Worm (Caenorhabditis elegans): ENCODE data around the gene srv-5.

The srv-5 gene

DNA sequence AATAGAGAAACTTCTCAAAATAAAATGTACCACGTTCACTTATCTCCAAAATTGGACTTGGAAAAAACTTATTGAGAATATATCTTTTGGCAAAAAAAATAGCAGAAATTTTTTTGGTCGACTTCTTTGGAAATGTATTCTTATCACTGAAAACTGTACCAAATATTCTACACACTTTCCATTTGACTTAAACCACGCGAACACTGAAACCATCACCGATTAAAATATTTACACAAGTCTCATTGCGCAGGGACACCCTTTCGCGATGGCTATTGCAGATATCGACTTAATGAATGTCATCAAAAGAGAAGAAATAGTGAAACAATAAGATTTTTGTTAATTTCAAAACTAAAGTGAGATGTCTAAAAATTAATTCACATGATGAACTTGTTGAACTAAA is 43.7 kb upstream of the srv-5 start (continued):
- TF ChIP-seq K11D2.4 (GFP tag; IDR thresholded peaks at IDR 0.05), result peak; percentile 72
- TF ChIP-seq lin-26 (GFP tag; IDR thresholded peaks at IDR 0.05), result 0 out of 2 replicates have a peak, but pooled peaks have one; percentile 9
- no peak for TF ChIP-seq egl-44 (GFP tag; IDR thresholded peaks at IDR 0.05)
- no peak for TF ChIP-seq bed-1 (GFP tag; IDR thresholded peaks at IDR 0.05)
- no peak for TF ChIP-seq B0019.2 (GFP tag; conservative IDR thresholded peaks at IDR 0.05)
- no peak for TF ChIP-seq attf-5 (GFP tag; optimal IDR thresholded peaks at IDR 0.05)
- TF ChIP-seq sptf-2 (GFP tag; optimal IDR thresholded peaks at IDR 0.05), result no peak
- peak in 1 of 3 experiments; percentile 94 for TF ChIP-seq lin-35 (GFP tag; optimal IDR thresholded peaks at IDR 0.05)
- TF ChIP-seq hmg-20 (GFP tag; IDR thresholded peaks at IDR 0.05), result peak; percentile 81
- no peak for TF ChIP-seq F10E7.11 (tag; optimal IDR thresholded peaks at IDR 0.05)
- no peak for TF ChIP-seq attf-6 (GFP tag; IDR thresholded peaks at IDR 0.05)
- TF ChIP-seq lsl-1 (GFP tag; optimal IDR thresholded peaks at IDR 0.05), result no peak
- TF ChIP-seq nfyb-1 (GFP tag; IDR thresholded peaks at IDR 0.05), result peak; percentile 11; the same call in 1 of the 2 replicates
- TF ChIP-seq F52B5.7 (tag; optimal IDR thresholded peaks at IDR 0.05), result no peak
- no peak for TF ChIP-seq T26A5.8 (tag; optimal IDR thresholded peaks at IDR 0.05)
- peak; percentile 36 for TF ChIP-seq ceh-27 (GFP tag; optimal IDR thresholded peaks at IDR 0.05)
- peak; percentile 75 for TF ChIP-seq tlf-1 (GFP tag; optimal IDR thresholded peaks at IDR 0.05)
- peak; percentile 66 for TF ChIP-seq F23B12.7 (tag; optimal IDR thresholded peaks at IDR 0.05; ENCODE audit: insufficient read depth)
- TF ChIP-seq ztf-3 (GFP tag; optimal IDR thresholded peaks at IDR 0.05), result no peak
- TF ChIP-seq zim-3 (tag; optimal IDR thresholded peaks at IDR 0.05), result no peak
- no peak for TF ChIP-seq cebp-1 (GFP tag; IDR thresholded peaks at IDR 0.05)
- no peak for TF ChIP-seq cebp-1 (tag; optimal IDR thresholded peaks at IDR 0.05)
- no peak for TF ChIP-seq hsf-1 (GFP tag; IDR thresholded peaks at IDR 0.05)
- no peak for TF ChIP-seq ccch-3 (GFP tag; optimal IDR thresholded peaks at IDR 0.05)
- TF ChIP-seq him-1 (tag; optimal IDR thresholded peaks at IDR 0.05), result no peak
- TF ChIP-seq Y56A3A.18 (GFP tag; IDR thresholded peaks at IDR 0.05), result peak; percentile 74; the same call in 1 of the 2 replicates
- peak; percentile 89 for TF ChIP-seq ZK185.1 (tag; optimal IDR thresholded peaks at IDR 0.05; ENCODE audit: poor library complexity, severe bottlenecking)
- no peak for TF ChIP-seq madf-8 (GFP tag; conservative IDR thresholded peaks at IDR 0.05)
- TF ChIP-seq F22D6.2 (tag; optimal IDR thresholded peaks at IDR 0.05), result no peak
- peak; percentile 11; the same call in 1 of the 2 replicates for TF ChIP-seq dox-1 (GFP tag; IDR thresholded peaks at IDR 0.05)
- no peak for TF ChIP-seq ama-1 (optimal IDR thresholded peaks at IDR 0.05)
- peak in 1 of 2 experiments; percentile 37 for TF ChIP-seq ama-1 (GFP tag; optimal IDR thresholded peaks at IDR 0.05)
- peak; percentile 45; the same call in 1 of the 2 replicates for TF ChIP-seq rcor-1 (GFP tag; IDR thresholded peaks at IDR 0.05)
- TF ChIP-seq lir-1 (GFP tag; conservative IDR thresholded peaks at IDR 0.05), result no peak
- no peak for TF ChIP-seq somi-1 (GFP tag; optimal IDR thresholded peaks at IDR 0.05)

DNA sequence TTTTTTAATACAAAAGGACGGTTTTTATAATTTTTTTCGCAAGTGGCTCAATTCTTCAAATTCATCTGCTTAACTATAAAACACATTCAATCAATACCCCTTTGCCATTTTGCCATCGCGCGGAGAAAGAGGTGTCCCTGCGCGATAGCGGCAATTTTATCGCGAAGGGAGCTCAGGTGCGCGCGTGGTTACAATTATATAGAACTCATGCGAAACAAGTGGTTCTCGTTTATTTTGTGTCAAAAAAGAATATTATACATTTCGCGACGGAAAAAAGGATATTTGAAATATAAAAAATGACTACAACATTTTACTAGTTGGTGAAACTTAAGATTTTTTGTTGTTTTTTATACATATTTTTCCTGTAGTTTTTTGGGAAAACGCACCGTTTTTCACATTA is 43.0 kb upstream of the srv-5 start:
- peak; percentile 68 for TF ChIP-seq ztf-18 (tag; optimal IDR thresholded peaks at IDR 0.05)
- no peak for TF ChIP-seq attf-6 (GFP tag; IDR thresholded peaks at IDR 0.05)
- TF ChIP-seq gei-17 (GFP tag; optimal IDR thresholded peaks at IDR 0.05), result peak; percentile 98
- peak; percentile 39 for TF ChIP-seq unc-62 (GFP tag; optimal IDR thresholded peaks at IDR 0.05)
- peak; percentile 95 for TF ChIP-seq B0035.1 (tag; optimal IDR thresholded peaks at IDR 0.05)
- TF ChIP-seq rpc-1 (optimal IDR thresholded peaks at IDR 0.05), result peak; percentile 14
- no peak for TF ChIP-seq rpc-1 (tag; optimal IDR thresholded peaks at IDR 0.05)
- 0 out of 2 replicates have a peak, but pooled peaks have one; percentile 28 for TF ChIP-seq nfya-2 (GFP tag; IDR thresholded peaks at IDR 0.05)
- peak; percentile 99 for TF ChIP-seq dox-1 (GFP tag; IDR thresholded peaks at IDR 0.05)
- TF ChIP-seq nhr-179 (tag; optimal IDR thresholded peaks at IDR 0.05), result peak; percentile 80
- peak; percentile 95 for TF ChIP-seq ekl-4 (GFP tag; IDR thresholded peaks at IDR 0.05)
- TF ChIP-seq hrde-1 (tag; optimal IDR thresholded peaks at IDR 0.05; ENCODE audit: borderline replicate concordance), result no peak
- no peak for TF ChIP-seq bed-2 (GFP tag; IDR thresholded peaks at IDR 0.05)
- TF ChIP-seq Y53F4B.3 (GFP tag; IDR thresholded peaks at IDR 0.05), result no peak
- TF ChIP-seq mel-28 (tag; optimal IDR thresholded peaks at IDR 0.05; ENCODE audit: borderline replicate concordance), result no peak
- peak; percentile 97 for TF ChIP-seq hmg-20 (GFP tag; IDR thresholded peaks at IDR 0.05)
- peak; percentile 54 for TF ChIP-seq attf-5 (GFP tag; optimal IDR thresholded peaks at IDR 0.05)
- TF ChIP-seq C06A6.2 (GFP tag; conservative IDR thresholded peaks at IDR 0.05), result peak; percentile 98
- peak; percentile 34 for TF ChIP-seq lsy-27 (tag; optimal IDR thresholded peaks at IDR 0.05; ENCODE audit: borderline replicate concordance, insufficient read depth)
